Fruit fly (Drosophila melanogaster): ENCODE data around the gene Hecw.

Gene Hecw

DNA sequence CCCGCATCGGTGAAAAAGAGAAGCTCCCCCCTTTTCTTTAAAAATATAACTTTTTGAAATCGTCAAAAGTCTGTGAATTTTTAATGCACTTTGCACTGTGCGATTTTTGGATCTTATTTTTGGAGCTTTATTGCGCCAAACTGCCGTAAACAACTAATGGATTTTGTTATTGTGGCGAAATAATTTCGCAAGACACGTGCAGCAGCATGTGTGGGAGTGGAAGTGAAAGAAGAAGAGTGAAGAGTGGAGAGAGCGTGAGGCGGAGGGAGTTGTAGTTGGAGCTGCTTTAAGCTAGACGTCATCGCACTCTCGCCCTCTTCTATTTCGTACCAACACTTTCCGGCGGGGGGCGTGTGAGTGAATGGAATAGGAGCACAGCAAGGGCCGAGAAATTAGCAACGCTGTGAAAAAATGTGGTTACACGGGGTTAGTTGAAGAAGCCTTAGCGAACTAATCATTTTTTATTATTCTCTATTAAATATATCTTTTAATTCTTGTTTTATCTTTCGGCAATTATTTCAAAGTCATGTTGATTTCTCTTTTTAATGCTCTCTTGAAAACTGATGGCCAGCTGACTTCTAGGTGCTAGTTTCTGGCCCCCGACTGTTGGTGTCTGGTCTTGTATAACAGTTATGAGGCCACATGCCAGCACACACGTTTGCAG, 25.2 kb upstream of the Hecw start:
- TF ChIP-seq EcR (GFP tag; optimal IDR thresholded peaks at IDR 0.05) (peak in 1 of 2 experiments; percentile 52), usp (GFP tag; optimal IDR thresholded peaks at IDR 0.05) (no peak)

dm6 chrX:9584104-9584947, 24.4 kb upstream of the Hecw start:
- no peak for TF ChIP-seq CG8478 (optimal IDR thresholded peaks at IDR 0.05)
- TF ChIP-seq EcR (GFP tag; optimal IDR thresholded peaks at IDR 0.05), result peak; percentile 69 to 86
- TF ChIP-seq Dll (optimal IDR thresholded peaks at IDR 0.05), result peak; percentile 86
- TF ChIP-seq pan (optimal IDR thresholded peaks at IDR 0.05), result no peak
- no peak for TF ChIP-seq usp (GFP tag; optimal IDR thresholded peaks at IDR 0.05)
- no peak for TF ChIP-seq psq (optimal IDR thresholded peaks at IDR 0.05)

DNA sequence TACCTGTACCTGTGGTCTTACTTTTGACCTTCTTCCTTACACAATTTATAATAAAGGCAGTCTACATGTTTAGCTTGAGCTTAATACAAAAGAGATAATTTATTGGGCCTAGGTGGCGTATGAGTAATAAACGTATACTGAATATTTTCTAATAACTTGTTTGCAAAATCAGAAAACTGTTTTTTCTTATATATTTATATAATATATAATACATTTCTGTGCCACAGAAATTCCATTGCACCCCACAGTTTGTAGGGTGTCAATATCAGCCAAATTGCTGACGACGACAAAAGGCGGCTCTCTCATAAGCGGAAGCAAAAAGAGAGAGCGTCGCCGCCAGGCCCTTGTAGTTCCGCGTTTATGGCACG, 23.8 kb upstream of the Hecw start:
- no peak for TF ChIP-seq pan (optimal IDR thresholded peaks at IDR 0.05)
- TF ChIP-seq usp (GFP tag; optimal IDR thresholded peaks at IDR 0.05), result no peak
- no peak for TF ChIP-seq CG8478 (optimal IDR thresholded peaks at IDR 0.05)
- no peak for TF ChIP-seq psq (optimal IDR thresholded peaks at IDR 0.05)
- no peak for TF ChIP-seq EcR (GFP tag; optimal IDR thresholded peaks at IDR 0.05)
- no peak for TF ChIP-seq Dll (optimal IDR thresholded peaks at IDR 0.05)

DNA sequence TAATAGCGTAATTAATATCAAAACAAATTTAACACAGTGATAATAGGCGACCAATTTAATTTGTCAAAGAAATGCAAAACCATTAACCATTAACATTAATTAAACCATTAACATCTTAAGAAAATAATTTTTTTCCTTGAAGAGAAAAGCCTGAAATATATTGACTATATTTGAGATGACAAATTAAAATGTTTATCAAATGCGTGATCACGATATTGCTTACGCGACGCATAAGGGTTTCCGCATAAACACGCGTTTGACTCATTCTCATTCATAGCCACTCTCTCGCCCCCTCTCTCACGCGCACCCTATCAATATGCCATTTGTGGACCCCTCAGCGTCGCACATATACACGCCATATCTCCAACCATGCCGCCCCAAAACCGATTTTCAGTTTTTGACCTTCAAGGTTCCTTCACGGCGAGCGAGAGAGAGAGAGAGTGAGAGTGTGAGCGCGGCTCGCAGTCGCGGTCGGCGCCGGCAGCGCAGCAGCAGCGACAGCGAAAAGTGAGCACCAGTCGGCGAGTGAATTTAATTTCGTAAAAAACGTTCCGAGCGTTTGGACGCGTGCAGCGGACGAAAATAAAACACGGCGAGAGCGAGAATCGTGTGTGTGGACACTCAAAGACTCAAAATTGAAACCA, 23.3 kb upstream of the Hecw start, which contains the start of gene Hex-A:
TSS of gene Hex-A (plus strand) at position 317 of the 644 bp plus-strand sequence.
- TF ChIP-seq EcR (GFP tag; optimal IDR thresholded peaks at IDR 0.05), result peak in 1 of 2 experiments; percentile 59
- TF ChIP-seq Dll (optimal IDR thresholded peaks at IDR 0.05), result peak; percentile 96
- TF ChIP-seq usp (GFP tag; optimal IDR thresholded peaks at IDR 0.05), result no peak

DNA sequence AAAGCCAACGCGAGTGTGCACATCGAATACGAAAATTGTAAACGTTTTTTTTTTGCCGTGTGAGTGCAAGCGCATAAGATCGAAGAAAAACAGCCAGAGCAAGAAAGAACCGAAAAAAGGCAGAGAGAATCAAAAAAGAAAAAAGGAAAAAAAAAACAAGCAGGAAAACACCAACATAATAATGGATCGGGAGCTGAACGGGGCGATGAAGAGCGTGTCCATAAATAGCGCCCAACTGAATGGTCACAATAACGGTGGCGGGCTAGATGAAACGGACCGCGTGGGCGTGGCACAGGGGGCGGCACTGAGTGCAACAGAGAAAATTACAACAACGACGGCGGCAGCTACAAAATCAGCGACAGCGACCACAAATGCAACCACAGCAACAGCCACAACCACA, 22.7 kb upstream of the Hecw start:
- TF ChIP-seq pan (optimal IDR thresholded peaks at IDR 0.05) (peak; percentile 57), psq (optimal IDR thresholded peaks at IDR 0.05) (no peak)

DNA sequence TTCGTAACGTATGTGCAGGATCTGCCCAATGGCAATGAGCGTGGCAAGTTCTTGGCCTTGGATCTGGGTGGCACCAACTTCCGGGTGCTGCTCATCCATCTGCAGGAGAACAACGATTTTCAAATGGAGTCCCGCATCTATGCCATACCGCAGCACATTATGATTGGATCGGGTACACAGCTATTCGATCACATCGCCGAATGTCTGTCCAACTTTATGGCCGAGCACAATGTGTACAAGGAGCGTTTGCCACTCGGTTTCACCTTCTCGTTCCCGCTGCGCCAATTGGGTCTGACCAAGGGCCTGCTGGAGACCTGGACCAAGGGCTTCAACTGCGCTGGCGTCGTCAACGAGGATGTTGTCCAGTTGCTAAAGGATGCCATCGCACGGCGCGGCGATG, 22.1 kb upstream of the Hecw start:
- no peak for TF ChIP-seq EcR (GFP tag; optimal IDR thresholded peaks at IDR 0.05)
- TF ChIP-seq usp (GFP tag; optimal IDR thresholded peaks at IDR 0.05), result no peak
- no peak for TF ChIP-seq psq (optimal IDR thresholded peaks at IDR 0.05)
- TF ChIP-seq CG8478 (optimal IDR thresholded peaks at IDR 0.05), result no peak

DNA sequence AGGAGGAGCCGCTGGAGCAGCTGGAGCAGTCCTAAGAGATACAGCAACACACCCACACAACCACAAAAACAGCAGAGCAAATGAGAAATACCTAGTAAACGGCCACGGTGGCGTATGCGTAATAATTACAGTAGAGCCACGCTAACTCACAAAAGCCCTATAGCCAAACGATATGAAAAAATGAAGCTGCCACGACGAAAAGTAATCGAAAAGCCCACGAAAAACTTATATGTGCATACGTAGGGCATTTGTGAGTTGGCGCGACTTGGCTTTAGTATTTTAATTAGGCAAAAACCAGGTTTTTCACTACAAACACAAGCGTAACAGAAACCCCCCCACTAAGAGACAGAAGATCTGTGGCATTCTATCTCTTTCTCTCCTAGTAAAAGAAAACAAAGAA, 20.9 kb upstream of the Hecw start:
- TF ChIP-seq psq (optimal IDR thresholded peaks at IDR 0.05) (no peak), EcR (GFP tag; optimal IDR thresholded peaks at IDR 0.05) (no peak), Dll (optimal IDR thresholded peaks at IDR 0.05) (no peak), pan (optimal IDR thresholded peaks at IDR 0.05) (no peak), usp (GFP tag; optimal IDR thresholded peaks at IDR 0.05) (no peak), CG8478 (optimal IDR thresholded peaks at IDR 0.05) (no peak)

DNA sequence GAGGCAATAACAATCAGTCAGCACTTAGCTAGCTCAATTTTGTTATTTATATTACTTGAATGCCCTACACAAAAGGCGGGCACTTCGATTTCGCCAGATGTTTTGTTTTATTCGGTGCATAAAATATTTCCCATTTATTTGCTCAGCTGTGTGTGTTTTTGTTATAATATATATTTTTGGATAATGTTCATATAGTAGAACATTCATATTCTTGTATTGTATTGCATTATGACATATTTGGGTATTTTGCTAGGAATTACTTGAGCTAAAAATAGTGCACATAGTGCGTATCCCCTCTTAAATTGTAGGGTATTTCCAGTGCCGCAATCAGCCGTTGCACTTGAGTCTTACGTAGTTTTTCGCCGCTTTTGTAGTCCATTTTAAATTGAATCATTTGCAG, 18.8 kb upstream of the Hecw start:
- TF ChIP-seq EcR (GFP tag; optimal IDR thresholded peaks at IDR 0.05), result no peak
- TF ChIP-seq usp (GFP tag; optimal IDR thresholded peaks at IDR 0.05), result no peak
- no peak for TF ChIP-seq pan (optimal IDR thresholded peaks at IDR 0.05)
- no peak for TF ChIP-seq CG8478 (optimal IDR thresholded peaks at IDR 0.05)
- no peak for TF ChIP-seq psq (optimal IDR thresholded peaks at IDR 0.05)
- no peak for TF ChIP-seq Dll (optimal IDR thresholded peaks at IDR 0.05)

DNA sequence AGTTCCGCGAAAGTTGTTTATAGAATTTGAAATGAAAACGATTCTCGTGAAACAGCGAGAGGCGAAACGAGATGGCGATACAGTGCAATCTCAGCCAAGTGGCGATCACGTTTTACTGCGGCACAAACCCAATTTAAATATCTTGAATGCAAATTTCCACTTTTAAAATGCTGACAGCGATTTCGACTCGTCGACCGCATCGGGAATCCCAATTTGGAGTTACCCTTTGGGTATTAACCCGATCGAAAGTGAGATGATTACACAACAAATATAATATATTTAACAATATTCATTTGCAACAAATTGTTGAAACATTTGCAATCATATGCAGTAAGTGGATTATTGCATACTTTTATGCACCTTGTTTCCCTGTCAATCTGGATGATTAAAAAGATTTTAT, 18.2 kb upstream of the Hecw start:
- no peak for TF ChIP-seq pan (optimal IDR thresholded peaks at IDR 0.05)
- TF ChIP-seq Dll (optimal IDR thresholded peaks at IDR 0.05), result no peak
- TF ChIP-seq CG8478 (optimal IDR thresholded peaks at IDR 0.05), result no peak
- no peak for TF ChIP-seq psq (optimal IDR thresholded peaks at IDR 0.05)
- TF ChIP-seq usp (GFP tag; optimal IDR thresholded peaks at IDR 0.05), result no peak
- TF ChIP-seq EcR (GFP tag; optimal IDR thresholded peaks at IDR 0.05), result no peak

- no peak for TF ChIP-seq EcR (GFP tag; optimal IDR thresholded peaks at IDR 0.05)
- TF ChIP-seq Dll (optimal IDR thresholded peaks at IDR 0.05), result no peak
- TF ChIP-seq psq (optimal IDR thresholded peaks at IDR 0.05), result no peak
- no peak for TF ChIP-seq pan (optimal IDR thresholded peaks at IDR 0.05)
- no peak for TF ChIP-seq CG8478 (optimal IDR thresholded peaks at IDR 0.05)
- no peak for TF ChIP-seq usp (GFP tag; optimal IDR thresholded peaks at IDR 0.05)
These were observed 14.3 kb upstream of the Hecw start for dm6 chrX:9594446-9594845.

DNA sequence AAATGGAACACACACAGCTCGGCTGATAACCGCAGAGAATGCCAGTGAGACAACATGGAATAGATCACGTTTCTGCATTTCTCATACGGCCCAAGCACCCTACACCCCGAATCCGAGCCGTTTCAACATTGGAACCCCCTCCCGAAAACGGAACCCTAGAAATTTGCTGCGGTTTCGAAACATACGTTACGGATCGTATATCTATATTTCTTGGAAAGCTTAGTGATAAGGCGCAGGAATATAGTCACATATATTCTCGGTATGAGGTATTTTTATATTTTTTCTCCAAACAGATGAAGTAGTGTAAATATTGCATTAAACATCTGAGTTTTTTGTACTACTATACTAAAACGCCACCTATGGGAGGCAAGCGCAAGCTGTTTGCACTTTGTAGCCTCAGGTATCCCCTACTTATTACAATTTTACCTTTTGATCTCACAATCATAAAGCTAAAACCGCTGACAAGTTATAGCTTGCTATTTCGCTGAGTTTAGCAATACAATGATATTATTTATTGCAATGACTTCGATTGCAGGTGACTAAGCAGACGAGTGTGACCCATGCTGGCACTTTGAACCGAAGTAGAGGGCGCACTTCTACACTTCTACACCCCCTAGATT, 13.3 kb upstream of the Hecw start:
- no peak for TF ChIP-seq EcR (GFP tag; optimal IDR thresholded peaks at IDR 0.05)
- TF ChIP-seq Dll (optimal IDR thresholded peaks at IDR 0.05), result no peak
- TF ChIP-seq psq (optimal IDR thresholded peaks at IDR 0.05), result no peak

dm6 chrX:9598106-9598505, 10.6 kb upstream of the Hecw start:
- TF ChIP-seq pan (optimal IDR thresholded peaks at IDR 0.05) (no peak), usp (GFP tag; optimal IDR thresholded peaks at IDR 0.05) (no peak), psq (optimal IDR thresholded peaks at IDR 0.05) (no peak), CG8478 (optimal IDR thresholded peaks at IDR 0.05) (no peak), Dll (optimal IDR thresholded peaks at IDR 0.05) (no peak), EcR (GFP tag; optimal IDR thresholded peaks at IDR 0.05) (no peak)
